Worm (Caenorhabditis elegans) whole organism, young adult: ENCODE results near the gene wht-7.

ENCODE experiments used
- B0261.1 ChIP-seq: sonication (generic microtip); optimal IDR thresholded peaks from 2 replicates; lab custom pipeline; 2016; ENCODE audit warnings: mild to moderate bottlenecking, missing genetic modification characterization, moderate library complexity, missing compliant biosample characterization
- C06A6.2 ChIP-seq: fragments of 200-800 bp; sonication (Bioruptor generic); conservative IDR thresholded peaks from 2 replicates; pipeline ENCODE4 v1.3.6; 2022; ENCODE audit warnings: missing genetic modification characterization, missing compliant biosample characterization
- F23B12.7 ChIP-seq: sonication (generic microtip); optimal IDR thresholded peaks from 2 replicates; lab custom pipeline; 2017; ENCODE audit warnings: missing genetic modification characterization, mild to moderate bottlenecking, missing compliant biosample characterization, antibody characterized with exemption, moderate library complexity; ENCODE audit not compliant: insufficient read depth
- F49E8.2 ChIP-seq: sonication (generic microtip); optimal IDR thresholded peaks from 3 replicates; lab custom pipeline; 2017; ENCODE audit warnings: missing genetic modification characterization, mild to moderate bottlenecking, missing compliant biosample characterization, antibody characterized with exemption, moderate library complexity; ENCODE audit not compliant: insufficient read depth
- F57C9.4 ChIP-seq: sonication (generic microtip); optimal IDR thresholded peaks from 2 replicates; lab custom pipeline; 2017; ENCODE audit warnings: mild to moderate bottlenecking, missing genetic modification characterization, missing compliant biosample characterization
- K11D2.4 ChIP-seq: fragments of 200-800 bp; sonication (Bioruptor generic); IDR thresholded peaks from 2 replicates; pipeline ENCODE4 v1.3.6; 2022; ENCODE audit warnings: missing genetic modification reagents, missing genetic modification characterization, missing compliant biosample characterization
- T26A5.8 ChIP-seq: sonication (generic microtip); optimal IDR thresholded peaks from 2 replicates; lab custom pipeline; 2016; ENCODE audit warnings: missing genetic modification characterization, missing compliant biosample characterization
- Y79H2A.3 ChIP-seq: fragments of 200-800 bp; sonication (Bioruptor generic); conservative IDR thresholded peaks from 2 replicates; pipeline ENCODE4 v1.3.6; 2022; ENCODE audit warnings: missing genetic modification reagents, missing genetic modification characterization, missing compliant biosample characterization
- ama-1 ChIP-seq, 3 experiments: fragments of 150-350 bp in 1 of 3; sonication (generic microtip) in 2 of 3; optimal IDR thresholded peaks; 2 replicates each; lab custom pipeline; 2014 to 2018; ENCODE audit warnings: missing biosample characterization in 2 of 3, missing genetic modification characterization in 2 of 3, missing genetic modification reagents in 2 of 3
- atf-7 ChIP-seq: sonication (generic microtip); optimal IDR thresholded peaks from 2 replicates; lab custom pipeline; 2017; ENCODE audit warnings: mild to moderate bottlenecking, missing genetic modification characterization, missing compliant biosample characterization
- attf-6 ChIP-seq: fragments of 200-800 bp; sonication (Bioruptor generic); IDR thresholded peaks from 2 replicates; pipeline ENCODE4 v1.3.6; 2022; ENCODE audit warnings: missing genetic modification reagents, missing genetic modification characterization, missing compliant biosample characterization
- cebp-1 ChIP-seq, 2 experiments: fragments of 200-800 bp in 1 of 2; sonication (Bioruptor generic) in 1 of 2; sonication (generic microtip) in 1 of 2; IDR thresholded peaks in 1 of 2; optimal IDR thresholded peaks in 1 of 2; 2 replicates each; pipeline versions ENCODE4 v1.3.6 to Lab custom; 2017 to 2022; ENCODE audit warnings: missing compliant biosample characterization in 2 of 2, missing genetic modification characterization in 2 of 2, mild to moderate bottlenecking in 1 of 2, missing genetic modification reagents in 1 of 2, moderate library complexity in 1 of 2
- ceh-100 ChIP-seq: fragments of 200-800 bp; sonication (Bioruptor generic); IDR thresholded peaks from 2 replicates; pipeline ENCODE4 v1.3.6; 2022; ENCODE audit warnings: missing genetic modification reagents, missing genetic modification characterization, missing compliant biosample characterization
- ceh-58 ChIP-seq: fragments of 200-800 bp; sonication (Bioruptor generic); IDR thresholded peaks from 2 replicates; pipeline ENCODE4 v1.3.6; 2022; ENCODE audit warnings: missing genetic modification characterization, missing compliant biosample characterization
- chd-7 ChIP-seq: sonication (generic microtip); optimal IDR thresholded peaks from 2 replicates; lab custom pipeline; 2016; ENCODE audit warnings: mild to moderate bottlenecking, missing genetic modification characterization, moderate library complexity, missing compliant biosample characterization
- dpff-1 ChIP-seq: sonication (generic microtip); optimal IDR thresholded peaks from 2 replicates; lab custom pipeline; 2017; ENCODE audit warnings: mild to moderate bottlenecking, missing genetic modification characterization, missing compliant biosample characterization
- dpl-1 ChIP-seq: fragments of 150-350 bp; optimal IDR thresholded peaks from 2 replicates; lab custom pipeline; 2014; ENCODE audit warnings: missing biosample characterization, missing genetic modification reagents, missing genetic modification characterization
- him-1 ChIP-seq: sonication (generic microtip); optimal IDR thresholded peaks from 2 replicates; lab custom pipeline; 2016; ENCODE audit warnings: missing genotype, missing genetic modification reagents, missing genetic modification characterization, missing compliant biosample characterization
- hlh-12 ChIP-seq: sonication (generic microtip); optimal IDR thresholded peaks from 2 replicates; lab custom pipeline; 2016; ENCODE audit warnings: missing genetic modification characterization, missing compliant biosample characterization
- hrde-1 ChIP-seq: sonication (generic microtip); optimal IDR thresholded peaks from 2 replicates; lab custom pipeline; 2016; ENCODE audit warnings: missing genetic modification characterization, mild to moderate bottlenecking, missing compliant biosample characterization, moderate library complexity, missing genotype, missing genetic modification reagents, borderline replicate concordance
- hsf-1 ChIP-seq: fragments of 200-800 bp; sonication (Bioruptor generic); IDR thresholded peaks from 2 replicates; pipeline ENCODE4 v1.3.6; 2022; ENCODE audit warnings: missing genetic modification reagents, missing genetic modification characterization, missing compliant biosample characterization
- let-607 ChIP-seq, 2 experiments: fragments of 200-800 bp in 1 of 2; sonication (Bioruptor generic) in 1 of 2; sonication (generic microtip) in 1 of 2; optimal IDR thresholded peaks; 2 replicates each; lab custom pipeline; 2016 to 2018; ENCODE audit warnings: mild to moderate bottlenecking in 2 of 2, missing compliant biosample characterization in 2 of 2, missing genetic modification characterization in 2 of 2, moderate library complexity in 2 of 2, missing genotype in 1 of 2
- lin-35 ChIP-seq, 3 experiments: fragments of 150-350 bp in 2 of 3; sonication (generic microtip) in 1 of 3; optimal IDR thresholded peaks; 2 replicates each; lab custom pipeline; 2014 to 2018; ENCODE audit warnings: missing biosample characterization in 3 of 3, missing genetic modification characterization in 3 of 3, missing genetic modification reagents in 3 of 3
- lin-54 ChIP-seq: fragments of 200-800 bp; sonication (Bioruptor generic); optimal IDR thresholded peaks from 2 replicates; lab custom pipeline; 2018; ENCODE audit warnings: mild to moderate bottlenecking, missing genetic modification characterization, missing compliant biosample characterization
- lsy-27 ChIP-seq: sonication (generic microtip); optimal IDR thresholded peaks from 2 replicates; lab custom pipeline; 2017; ENCODE audit warnings: missing genetic modification characterization, mild to moderate bottlenecking, missing compliant biosample characterization, antibody characterized with exemption, missing genotype, borderline replicate concordance; ENCODE audit not compliant: insufficient read depth
- madf-6 ChIP-seq: fragments of 200-800 bp; sonication (Bioruptor generic); IDR thresholded peaks from 2 replicates; pipeline ENCODE4 v1.3.6; 2022; ENCODE audit warnings: missing genetic modification reagents, missing genetic modification characterization, missing compliant biosample characterization
- mcd-1 ChIP-seq: fragments of 200-800 bp; sonication (Bioruptor generic); IDR thresholded peaks from 2 replicates; pipeline ENCODE4 v1.3.6; 2022; ENCODE audit warnings: missing genetic modification reagents, missing genetic modification characterization, missing compliant biosample characterization
- mel-28 ChIP-seq: sonication (generic microtip); optimal IDR thresholded peaks from 2 replicates; lab custom pipeline; 2016; ENCODE audit warnings: borderline replicate concordance, mild to moderate bottlenecking, missing genetic modification characterization, missing compliant biosample characterization
- mes-4 ChIP-seq: sonication (generic microtip); optimal IDR thresholded peaks from 2 replicates; lab custom pipeline; 2016; ENCODE audit warnings: missing genotype, missing genetic modification characterization, missing compliant biosample characterization
- nhr-80 ChIP-seq: sonication (generic microtip); optimal IDR thresholded peaks from 2 replicates; lab custom pipeline; 2016; ENCODE audit warnings: missing genetic modification characterization, missing compliant biosample characterization
- pbrm-1 ChIP-seq: fragments of 200-800 bp; sonication (Bioruptor generic); IDR thresholded peaks from 2 replicates; pipeline ENCODE4 v1.3.6; 2022; ENCODE audit warnings: missing genetic modification reagents, missing genetic modification characterization, missing compliant biosample characterization
- rcor-1 ChIP-seq: fragments of 200-800 bp; sonication (Bioruptor generic); IDR thresholded peaks from 2 replicates; pipeline ENCODE4 v1.3.6; 2022; ENCODE audit warnings: missing genetic modification reagents, missing genetic modification characterization, missing compliant biosample characterization
- rec-8 ChIP-seq, 2 experiments: sonication (generic microtip); optimal IDR thresholded peaks; 2 replicates each; lab custom pipeline; 2016; ENCODE audit warnings: mild to moderate bottlenecking in 2 of 2, missing genetic modification characterization in 2 of 2, missing genetic modification reagents in 2 of 2, missing genotype in 2 of 2, missing biosample characterization in 1 of 2, missing compliant biosample characterization in 1 of 2, moderate library complexity in 1 of 2
- repo-1 ChIP-seq: sonication (generic microtip); optimal IDR thresholded peaks from 2 replicates; lab custom pipeline; 2017; ENCODE audit warnings: mild to moderate bottlenecking, missing genetic modification characterization, missing compliant biosample characterization
- snpc-1.3 ChIP-seq: sonication (generic microtip); optimal IDR thresholded peaks from 2 replicates; lab custom pipeline; 2017; ENCODE audit warnings: missing genetic modification characterization, mild to moderate bottlenecking, missing compliant biosample characterization, antibody characterized with exemption, moderate library complexity, missing genotype, missing genetic modification reagents; ENCODE audit not compliant: insufficient read depth
- snpc-3.4 ChIP-seq: sonication (generic microtip); optimal IDR thresholded peaks from 2 replicates; lab custom pipeline; 2017; ENCODE audit warnings: missing genetic modification characterization, mild to moderate bottlenecking, missing compliant biosample characterization, antibody characterized with exemption, moderate library complexity, missing genotype, missing genetic modification reagents
- somi-1 ChIP-seq: fragments of 200-800 bp; sonication (Bioruptor generic); optimal IDR thresholded peaks from 2 replicates; lab custom pipeline; 2018; ENCODE audit warnings: mild to moderate bottlenecking, missing genetic modification characterization, missing compliant biosample characterization
- tlf-1 ChIP-seq: fragments of 200-800 bp; sonication (Bioruptor generic); optimal IDR thresholded peaks from 2 replicates; lab custom pipeline; 2018; ENCODE audit warnings: mild to moderate bottlenecking, missing genetic modification characterization, missing compliant biosample characterization
- unc-62 ChIP-seq: fragments of 150-350 bp; optimal IDR thresholded peaks from 2 replicates; lab custom pipeline; 2014; ENCODE audit warnings: missing biosample characterization, missing genetic modification reagents, missing genetic modification characterization
- zfh-2 ChIP-seq: fragments of 200-800 bp; sonication (Bioruptor generic); conservative IDR thresholded peaks from 2 replicates; pipeline ENCODE4 v1.3.6; 2022; ENCODE audit warnings: missing genetic modification reagents, missing genetic modification characterization, missing compliant biosample characterization
- ztf-18 ChIP-seq: sonication (generic microtip); optimal IDR thresholded peaks from 2 replicates; lab custom pipeline; 2016; ENCODE audit warnings: missing genotype, mild to moderate bottlenecking, missing genetic modification characterization, missing compliant biosample characterization
- ztf-28 ChIP-seq: fragments of 200-800 bp; sonication (Bioruptor generic); IDR thresholded peaks from 2 replicates; pipeline ENCODE4 v1.3.6; 2022; ENCODE audit warnings: missing genetic modification reagents, missing genetic modification characterization, missing compliant biosample characterization

Gene wht-7

DNA sequence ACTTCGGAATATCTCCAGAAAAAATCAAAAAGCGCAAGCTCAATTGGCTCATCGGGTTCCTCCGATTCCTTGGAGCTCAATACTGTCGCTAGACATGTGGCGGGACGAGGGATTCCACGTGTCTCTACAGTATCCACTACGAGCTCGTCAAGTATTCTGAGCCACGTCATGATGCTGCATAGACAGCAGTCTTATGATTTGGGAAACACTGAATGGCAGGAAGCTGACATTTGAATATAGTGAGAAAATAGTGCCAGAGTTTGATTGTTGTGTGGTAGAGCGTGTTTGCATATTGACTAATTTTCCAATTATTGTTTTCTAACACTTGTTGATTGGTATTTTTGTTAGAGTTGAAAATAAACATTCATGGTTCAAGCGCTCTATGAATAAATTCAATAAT lies 14.0 kb upstream of the wht-7 start:
- TF ChIP-seq F23B12.7 (tag; lab: Kevin White, UChicago) = no peak
- no peak for TF ChIP-seq Y79H2A.3 (GFP tag; lab: Robert Waterston, UW)
- TF ChIP-seq K11D2.4 (GFP tag; lab: Robert Waterston, UW) = no peak
- peak; percentile 52 for TF ChIP-seq unc-62
- TF ChIP-seq lin-35 (GFP tag; optimal IDR thresholded peaks at IDR 0.05; lab: Kevin White, UChicago) = no peak
- TF ChIP-seq nhr-80 (tag; lab: Kevin White, UChicago) = peak; percentile 60
- peak; percentile 77 to 94 for TF ChIP-seq let-607 (tag; optimal IDR thresholded peaks at IDR 0.05; lab: Kevin White, UChicago)
- no peak for TF ChIP-seq ztf-18

DNA sequence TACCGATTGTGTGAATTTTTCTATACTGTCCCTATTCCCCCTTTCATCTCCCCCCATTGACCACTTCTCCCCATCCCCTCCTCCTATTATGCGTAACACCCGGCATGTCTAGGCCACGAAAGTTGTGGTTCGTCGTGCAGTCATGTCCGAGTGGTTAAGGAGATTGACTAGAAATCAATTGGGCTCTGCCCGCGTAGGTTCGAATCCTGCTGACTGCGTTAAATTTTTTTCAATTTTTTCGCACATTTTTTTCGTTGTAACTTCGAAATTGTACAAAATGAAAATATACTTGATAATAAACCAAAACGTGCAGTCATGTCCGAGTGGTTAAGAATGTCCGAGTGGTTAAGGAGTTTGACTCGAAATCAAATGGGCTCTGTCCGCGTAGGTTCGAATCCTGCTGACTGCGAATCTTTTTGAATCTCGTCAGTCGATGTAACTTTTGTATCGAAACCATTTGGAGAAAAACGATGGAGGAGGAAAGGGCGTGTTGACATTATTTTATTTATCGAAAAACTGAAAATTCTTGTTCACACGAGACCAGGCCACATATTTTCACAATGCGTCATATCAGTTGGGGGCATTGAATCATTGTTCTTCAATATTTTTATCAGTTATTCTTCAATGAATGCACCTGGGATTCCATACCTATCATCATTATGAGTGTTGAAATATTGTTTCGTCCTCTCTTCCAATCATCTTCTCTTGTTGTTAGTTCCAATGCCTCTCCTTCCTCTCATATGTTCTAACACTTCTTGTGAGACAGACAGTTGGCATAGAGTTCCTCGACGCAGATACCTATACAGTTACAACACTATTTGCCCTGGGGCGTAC lies 9.5 kb upstream of the wht-7 start, which contains the start of gene nfm-1:
nfm-1 (plus strand) TSS at position 812 of the 834 bp plus-strand sequence.
- TF ChIP-seq F49E8.2 (tag; lab: Kevin White, UChicago) (peak; percentile 60), ama-1 (optimal IDR thresholded peaks at IDR 0.05; lab: Kevin White, UChicago) (no peak), ama-1 (GFP tag; optimal IDR thresholded peaks at IDR 0.05; lab: Kevin White, UChicago) (peak; percentile 10 to 43), attf-6 (GFP tag; lab: Robert Waterston, UW) (no peak), lsy-27 (tag; lab: Kevin White, UChicago) (peak; percentile 37), hsf-1 (no peak; the same call in 1 of the 2 replicates), C06A6.2 (GFP tag; lab: Robert Waterston, UW) (peak; percentile 66; the same call in 1 of the 2 replicates), lin-54 (peak; percentile 67), mes-4 (tag; lab: Kevin White, UChicago) (peak; percentile 36), T26A5.8 (peak; percentile 76), K11D2.4 (GFP tag; lab: Robert Waterston, UW) (no peak), snpc-1.3 (tag; lab: Kevin White, UChicago) (no peak), rcor-1 (GFP tag; lab: Robert Waterston, UW) (peak; percentile 76), pbrm-1 (GFP tag; lab: Robert Waterston, UW) (peak; percentile 81), madf-6 (GFP tag; lab: Robert Waterston, UW) (peak; percentile 68), dpl-1 (GFP tag; lab: Kevin White, UChicago) (peak; percentile 42), dpff-1 (tag; lab: Kevin White, UChicago) (peak; percentile 42), mcd-1 (GFP tag; lab: Robert Waterston, UW) (peak; percentile 62), hrde-1 (peak; percentile 41), tlf-1 (peak; percentile 8), atf-7 (tag; lab: Kevin White, UChicago) (peak; percentile 70), somi-1 (GFP tag; lab: Kevin White, UChicago) (peak; percentile 71), him-1 (tag; lab: Kevin White, UChicago) (peak; percentile 95), ceh-58 (GFP tag; lab: Robert Waterston, UW) (no peak), cebp-1 (GFP tag; IDR thresholded peaks at IDR 0.05; lab: Robert Waterston, UW) (peak; percentile 55), cebp-1 (tag; optimal IDR thresholded peaks at IDR 0.05; lab: Kevin White, UChicago) (peak; percentile 74), repo-1 (peak; percentile 84), F57C9.4 (tag; lab: Kevin White, UChicago) (no peak), mel-28 (no peak), B0261.1 (tag; lab: Kevin White, UChicago) (peak; percentile 99), lin-35 (GFP tag; optimal IDR thresholded peaks at IDR 0.05; lab: Kevin White, UChicago) (peak in 1 of 3 experiments; percentile 60), rec-8 (tag; optimal IDR thresholded peaks at IDR 0.05; lab: Kevin White, UChicago) (peak; percentile 45 to 54), ztf-28 (GFP tag; lab: Robert Waterston, UW) (0 out of 2 replicates have a peak, but pooled peaks have one; percentile 49), hlh-12 (tag; lab: Kevin White, UChicago) (no peak), chd-7 (peak; percentile 84), ceh-100 (GFP tag; lab: Robert Waterston, UW) (peak; percentile 54; the same call in 1 of the 2 replicates), snpc-3.4 (tag; lab: Kevin White, UChicago) (peak; percentile 57), nhr-80 (tag; lab: Kevin White, UChicago) (peak; percentile 99), zfh-2 (no peak)
